Worm (Caenorhabditis elegans) whole organism, late embryonic: Measurements from ENCODE around the gene R05H5.4.

ENCODE experiments used
- K02D7.2 ChIP-seq: sonication (generic microtip); optimal IDR thresholded peaks from 2 replicates; lab custom pipeline; 2017; ENCODE audit warnings: mild to moderate bottlenecking, missing genetic modification characterization, missing compliant biosample characterization
- ahr-1 ChIP-seq: sonication (generic microtip); optimal IDR thresholded peaks from 2 replicates; lab custom pipeline; 2016; ENCODE audit warnings: missing genetic modification characterization, missing compliant biosample characterization
- ama-1 ChIP-seq: fragments of 150-350 bp; optimal IDR thresholded peaks from 2 replicates; lab custom pipeline; 2014
- ceh-19 ChIP-seq: fragments of 200-800 bp; sonication (Bioruptor generic); optimal IDR thresholded peaks from 2 replicates; lab custom pipeline; 2018; ENCODE audit warnings: mild to moderate bottlenecking, missing genetic modification characterization, missing compliant biosample characterization
- ceh-9 ChIP-seq: sonication (generic microtip); optimal IDR thresholded peaks from 2 replicates; lab custom pipeline; 2016; ENCODE audit warnings: mild to moderate bottlenecking, missing genetic modification characterization, inconsistent platforms, missing compliant biosample characterization
- dmd-4 ChIP-seq: sonication (generic microtip); optimal IDR thresholded peaks from 2 replicates; lab custom pipeline; 2016; ENCODE audit warnings: borderline replicate concordance, missing genetic modification characterization, missing compliant biosample characterization
- ets-4 ChIP-seq: sonication (generic microtip); optimal IDR thresholded peaks from 2 replicates; lab custom pipeline; 2016; ENCODE audit warnings: missing genetic modification characterization, missing compliant biosample characterization
- fax-1 ChIP-seq: sonication (generic microtip); optimal IDR thresholded peaks from 2 replicates; lab custom pipeline; 2016; ENCODE audit warnings: missing genotype, missing genetic modification characterization, missing compliant biosample characterization
- fkh-10 ChIP-seq: fragments of 150-350 bp; optimal IDR thresholded peaks from 2 replicates; lab custom pipeline; 2014; ENCODE audit warnings: missing biosample characterization, missing genetic modification reagents, missing genetic modification characterization
- lim-6 ChIP-seq: sonication (generic microtip); optimal IDR thresholded peaks from 2 replicates; lab custom pipeline; 2016; ENCODE audit warnings: missing genetic modification characterization, missing compliant biosample characterization
- pha-4 ChIP-seq: fragments of 150-350 bp; optimal IDR thresholded peaks from 2 replicates; lab custom pipeline; 2018; ENCODE audit warnings: missing biosample characterization, missing genetic modification reagents, missing genetic modification characterization
- pros-1 ChIP-seq: fragments of 150-350 bp; optimal IDR thresholded peaks from 2 replicates; lab custom pipeline; 2014; ENCODE audit warnings: missing biosample characterization, missing genetic modification reagents, missing genetic modification characterization
- tbx-7 ChIP-seq: sonication (generic microtip); optimal IDR thresholded peaks from 2 replicates; lab custom pipeline; 2016; ENCODE audit warnings: missing genotype, missing genetic modification characterization, missing compliant biosample characterization
- unc-55 ChIP-seq: sonication (generic microtip); optimal IDR thresholded peaks from 2 replicates; lab custom pipeline; 2017; ENCODE audit warnings: missing biosample characterization, missing genetic modification reagents, missing genetic modification characterization

ce11 chrII:10206425-10206824, 6.6 kb upstream of the R05H5.4 start, which contains the start of gene T01E8.1:
- TF ChIP-seq ama-1 (lab: Kevin White, UChicago) (no peak), pros-1 (tag; lab: Kevin White, UChicago) (no peak), ceh-19 (GFP tag; lab: Kevin White, UChicago) (no peak), ets-4 (tag; lab: Kevin White, UChicago) (no peak), dmd-4 (no peak), fax-1 (tag; lab: Kevin White, UChicago) (no peak), K02D7.2 (tag; lab: Kevin White, UChicago) (no peak), ceh-9 (tag; lab: Kevin White, UChicago) (no peak), pha-4 (tag; lab: Kevin White, UChicago) (no peak), unc-55 (GFP tag; lab: Kevin White, UChicago) (no peak), tbx-7 (tag; lab: Kevin White, UChicago) (no peak), fkh-10 (GFP tag; lab: Kevin White, UChicago) (no peak), lim-6 (tag; lab: Kevin White, UChicago) (no peak), ahr-1 (tag; lab: Kevin White, UChicago) (no peak)
